Fruit fly (Drosophila melanogaster) whole organism, wandering third instar larva: Measurements from ENCODE around the gene Spn77Ba.

Experiments
- Abd-B ChIP-seq: fragments of >200 bp; optimal IDR thresholded peaks from 2 replicates; lab custom pipeline; 2017; ENCODE audit warnings: missing biosample characterization, missing genetic modification characterization
- CG9705 ChIP-seq: fragments of 200-800 bp; sonication (Bioruptor generic); optimal IDR thresholded peaks from 2 replicates; lab custom pipeline; 2018; ENCODE audit warnings: missing biosample characterization, mild to moderate bottlenecking, missing genetic modification characterization
- Dfd ChIP-seq: fragments of >200 bp; optimal IDR thresholded peaks from 2 replicates; lab custom pipeline; 2017; ENCODE audit warnings: missing biosample characterization, missing genetic modification characterization
- Dif ChIP-seq: fragments of 200-275, 200-300 bp; sonication (Bioruptor generic); optimal IDR thresholded peaks from 2 replicates; lab custom pipeline; 2018; ENCODE audit warnings: missing biosample characterization, missing genetic modification characterization; ENCODE audit not compliant: partially characterized antibody
- Myc ChIP-seq: fragments of >200 bp; optimal IDR thresholded peaks from 2 replicates; lab custom pipeline; 2017
- N ChIP-seq: fragments of >200 bp; optimal IDR thresholded peaks from 2 replicates; lab custom pipeline; 2018; ENCODE audit warnings: missing biosample characterization, missing external identifiers, missing genetic modification characterization
- Rel ChIP-seq, 2 experiments: fragments of 200-800 bp; sonication (Bioruptor generic) in 1 of 2; optimal IDR thresholded peaks; 2 replicates in 1 of 2; 3 replicates in 1 of 2; lab custom pipeline; 2016 to 2019; ENCODE audit warnings: mild to moderate bottlenecking in 2 of 2, missing biosample characterization in 2 of 2, missing genetic modification characterization in 2 of 2, moderate library complexity in 1 of 2
- Sp1 ChIP-seq: fragments of 200-800 bp; sonication (Bioruptor generic); optimal IDR thresholded peaks from 3 replicates; lab custom pipeline; 2019; ENCODE audit warnings: missing biosample characterization, mild to moderate bottlenecking, missing genetic modification characterization, moderate library complexity
- br ChIP-seq: fragments of 200-800 bp; sonication (Bioruptor generic); optimal IDR thresholded peaks from 2 replicates; lab custom pipeline; 2016; ENCODE audit warnings: missing biosample characterization, missing genetic modification characterization
- fru ChIP-seq: fragments of 200-800 bp; sonication (Bioruptor generic); optimal IDR thresholded peaks from 3 replicates; lab custom pipeline; 2016; ENCODE audit warnings: missing biosample characterization, mild to moderate bottlenecking, missing genetic modification characterization
- rgr ChIP-seq: fragments of 200-800 bp; sonication (Bioruptor generic); optimal IDR thresholded peaks from 3 replicates; lab custom pipeline; 2016; ENCODE audit warnings: missing biosample characterization, mild to moderate bottlenecking, missing genetic modification characterization
- usp ChIP-seq: fragments of >200 bp; optimal IDR thresholded peaks from 2 replicates; lab custom pipeline; 2017; ENCODE audit warnings: missing biosample characterization, missing genetic modification characterization

- TF ChIP-seq N (GFP tag; lab: Kevin White, UChicago) (no peak), Dfd (no peak), rgr (GFP tag; lab: Kevin White, UChicago) (peak; percentile 72), Dif (GFP tag; lab: Kevin White, UChicago) (peak; percentile 21), CG9705 (GFP tag; lab: Kevin White, UChicago) (no peak), fru (GFP tag; lab: Kevin White, UChicago) (peak; percentile 24), Sp1 (GFP tag; lab: Kevin White, UChicago) (peak; percentile 27), Myc (no peak), Abd-B (GFP tag; lab: Kevin White, UChicago) (no peak), br (peak; percentile 51), usp (GFP tag; lab: Kevin White, UChicago) (no peak), Rel (GFP tag; optimal IDR thresholded peaks at IDR 0.05; lab: Kevin White, UChicago) (peak; percentile 0), Rel (tag; optimal IDR thresholded peaks at IDR 0.05; lab: Kevin White, UChicago) (peak; percentile 55)
Measured at dm6 chr3L:20313469-20313868, 3.5 kb upstream of the Spn77Ba start, which contains the start of gene alphaSnap.
